Fruit fly (Drosophila melanogaster) whole organism, embryonic: ENCODE results near the gene CAH4.

ENCODE experiments used
- Bdp1 ChIP-seq: fragments of 200-800 bp; sonication (Bioruptor generic); optimal IDR thresholded peaks from 3 replicates; lab custom pipeline; 2016; ENCODE audit warnings: missing biosample characterization, missing genetic modification characterization
- C15 ChIP-seq: fragments of 200-800 bp; sonication (Bioruptor generic); IDR thresholded peaks from 3 replicates; pipeline ENCODE4 v1.3.6; 2022; ENCODE audit warnings: missing biosample characterization, missing genetic modification characterization
- CG10209 ChIP-seq: fragments of 200-800 bp; sonication (Bioruptor generic); optimal IDR thresholded peaks from 3 replicates; lab custom pipeline; 2017; ENCODE audit warnings: missing biosample characterization, mild to moderate bottlenecking, missing genetic modification characterization, missing genetic modification reagents
- CG10274 ChIP-seq: fragments of 200-800 bp; sonication (Bioruptor generic); optimal IDR thresholded peaks from 3 replicates; lab custom pipeline; 2017; ENCODE audit warnings: missing biosample characterization, mild to moderate bottlenecking, missing genetic modification characterization
- CG10543 ChIP-seq: fragments of 200-800 bp; sonication (Bioruptor generic); optimal IDR thresholded peaks from 3 replicates; lab custom pipeline; 2017; ENCODE audit warnings: missing biosample characterization, mild to moderate bottlenecking, missing genetic modification characterization, moderate library complexity
- CG12219 ChIP-seq: fragments of 200-800 bp; sonication (Bioruptor generic); optimal IDR thresholded peaks from 3 replicates; lab custom pipeline; 2018; ENCODE audit warnings: missing biosample characterization, mild to moderate bottlenecking, missing genetic modification characterization
- CG12769 ChIP-seq: fragments of 200-800 bp; sonication (Bioruptor generic); optimal IDR thresholded peaks from 2 replicates; lab custom pipeline; 2019; ENCODE audit warnings: missing biosample characterization, mild to moderate bottlenecking, missing genetic modification characterization, moderate library complexity
- CG15269 ChIP-seq: fragments of 200-800 bp; sonication (Bioruptor generic); optimal IDR thresholded peaks from 2 replicates; lab custom pipeline; 2018; ENCODE audit warnings: missing biosample characterization, mild to moderate bottlenecking, missing genetic modification characterization, moderate library complexity
- CG1603 ChIP-seq: fragments of 200-800 bp; sonication (Bioruptor generic); optimal IDR thresholded peaks from 2 replicates; lab custom pipeline; 2019; ENCODE audit warnings: missing biosample characterization, mild to moderate bottlenecking, missing genetic modification characterization, moderate library complexity
- CG16779 ChIP-seq: fragments of 200-800 bp; sonication (Bioruptor generic); IDR thresholded peaks from 2 replicates; pipeline ENCODE4 v1.3.6; 2022; ENCODE audit warnings: missing biosample characterization, missing genetic modification characterization
- CG17328 ChIP-seq: fragments of 200-800 bp; sonication (Bioruptor generic); IDR thresholded peaks from 2 replicates; pipeline ENCODE4 v1.3.6; 2022; ENCODE audit warnings: missing biosample characterization, missing genetic modification characterization
- CG17385 ChIP-seq: fragments of 200-800 bp; sonication (Bioruptor generic); optimal IDR thresholded peaks from 3 replicates; lab custom pipeline; 2018; ENCODE audit warnings: missing biosample characterization, mild to moderate bottlenecking, missing genetic modification characterization
- CG17612 ChIP-seq: fragments of 200-800 bp; sonication (Bioruptor generic); IDR thresholded peaks from 2 replicates; pipeline ENCODE4 v1.3.6; 2022; ENCODE audit warnings: missing biosample characterization, missing genetic modification characterization
- CG18764 ChIP-seq: fragments of 200-800 bp; sonication (Bioruptor generic); optimal IDR thresholded peaks from 3 replicates; lab custom pipeline; 2016; ENCODE audit warnings: missing biosample characterization, missing genetic modification characterization
- CG2202 ChIP-seq: fragments of 200-800 bp; sonication (Bioruptor generic); optimal IDR thresholded peaks from 2 replicates; lab custom pipeline; 2018; ENCODE audit warnings: missing biosample characterization, mild to moderate bottlenecking, missing genetic modification characterization
- CG31441 ChIP-seq: fragments of 200-800 bp; sonication (Bioruptor generic); IDR thresholded peaks from 2 replicates; pipeline ENCODE4 v1.3.6; 2022; ENCODE audit warnings: missing biosample characterization, missing genetic modification characterization
- CG3726 ChIP-seq: fragments of 200-800 bp; sonication (Bioruptor generic); IDR thresholded peaks from 3 replicates; pipeline ENCODE4, ENCODE4 v1.3.6; 2022; ENCODE audit warnings: missing biosample characterization, missing genetic modification characterization
- CG43689 ChIP-seq: fragments of 200-800 bp; sonication (Bioruptor generic); IDR thresholded peaks from 2 replicates; pipeline ENCODE4 v1.3.6; 2022; ENCODE audit warnings: missing biosample characterization, missing genetic modification characterization
- CG8281 ChIP-seq: fragments of 200-800 bp; sonication (Bioruptor generic); optimal IDR thresholded peaks from 2 replicates; lab custom pipeline; 2018; ENCODE audit warnings: missing biosample characterization, mild to moderate bottlenecking, missing genetic modification characterization, moderate library complexity
- CG8359 ChIP-seq: fragments of 200-800 bp; sonication (Bioruptor generic); optimal IDR thresholded peaks from 2 replicates; lab custom pipeline; 2017; ENCODE audit warnings: missing biosample characterization, mild to moderate bottlenecking, missing genetic modification characterization, borderline replicate concordance
- CG8944 ChIP-seq: fragments of 200-800 bp; sonication (Bioruptor generic); optimal IDR thresholded peaks from 3 replicates; lab custom pipeline; 2016; ENCODE audit warnings: missing biosample characterization, missing genetic modification characterization
- CG9727 ChIP-seq: fragments of 200-800 bp; sonication (Bioruptor generic); optimal IDR thresholded peaks from 3 replicates; lab custom pipeline; 2017; ENCODE audit warnings: missing biosample characterization, mild to moderate bottlenecking, missing genetic modification characterization
- CG9932 ChIP-seq: fragments of 200-800 bp; sonication (Bioruptor generic); IDR thresholded peaks from 2 replicates; pipeline ENCODE4 v1.3.6; 2022; ENCODE audit warnings: missing biosample characterization, missing genetic modification characterization
- Camta ChIP-seq: fragments of 200-800 bp; sonication (Bioruptor generic); optimal IDR thresholded peaks from 2 replicates; lab custom pipeline; 2016; ENCODE audit warnings: missing biosample characterization, missing genetic modification characterization
- CrebB ChIP-seq: fragments of 200-800 bp; sonication (Bioruptor generic); optimal IDR thresholded peaks from 3 replicates; lab custom pipeline; 2018; ENCODE audit warnings: missing biosample characterization, mild to moderate bottlenecking, missing genetic modification characterization
- D19B ChIP-seq: fragments of 200-800 bp; sonication (Bioruptor generic); optimal IDR thresholded peaks from 2 replicates; lab custom pipeline; 2017; ENCODE audit warnings: missing biosample characterization, mild to moderate bottlenecking, missing genetic modification characterization
- Eip74EF ChIP-seq, 2 experiments: fragments of 200-800 bp in 1 of 2; fragments of >200 bp in 1 of 2; sonication (Bioruptor generic) in 1 of 2; optimal IDR thresholded peaks; 2 replicates each; lab custom pipeline; 2017 to 2019; ENCODE audit warnings: missing biosample characterization in 2 of 2, missing genetic modification characterization in 2 of 2, mild to moderate bottlenecking in 1 of 2, moderate library complexity in 1 of 2
- Nf-YA ChIP-seq: fragments of 200-800 bp; sonication (Bioruptor generic); IDR thresholded peaks from 2 replicates; pipeline ENCODE4 v1.3.6; 2022; ENCODE audit warnings: missing biosample characterization, missing genetic modification characterization
- Nf-YB ChIP-seq: fragments of 200-800 bp; sonication (Bioruptor generic); optimal IDR thresholded peaks from 3 replicates; lab custom pipeline; 2019; ENCODE audit warnings: missing biosample characterization, mild to moderate bottlenecking, missing genetic modification characterization, moderate library complexity
- Oli ChIP-seq: fragments of 200-800 bp; sonication (Bioruptor generic); optimal IDR thresholded peaks from 2 replicates; lab custom pipeline; 2018; ENCODE audit warnings: missing biosample characterization, mild to moderate bottlenecking, missing genetic modification characterization, moderate library complexity
- PHDP ChIP-seq: fragments of 200-800 bp; sonication (Bioruptor generic); optimal IDR thresholded peaks from 3 replicates; lab custom pipeline; 2018; ENCODE audit warnings: missing biosample characterization, mild to moderate bottlenecking, missing genetic modification characterization, moderate library complexity
- Rx ChIP-seq: fragments of 200-800 bp; sonication (Bioruptor generic); IDR thresholded peaks from 2 replicates; pipeline ENCODE4 v1.3.6; 2022; ENCODE audit warnings: missing biosample characterization, missing genetic modification characterization
- Sox100B ChIP-seq: fragments of 200-800 bp; sonication (Bioruptor generic); optimal IDR thresholded peaks from 3 replicates; lab custom pipeline; 2018; ENCODE audit warnings: missing biosample characterization, mild to moderate bottlenecking, missing genetic modification characterization
- Sry-δ ChIP-seq: fragments of 200-800 bp; sonication (Bioruptor generic); optimal IDR thresholded peaks from 2 replicates; lab custom pipeline; 2016; ENCODE audit warnings: missing biosample characterization, missing genetic modification characterization
- dpn ChIP-seq, 2 experiments: fragments of 200-800 bp; sonication (Bioruptor generic); optimal IDR thresholded peaks; 3 replicates each; lab custom pipeline; 2016; ENCODE audit warnings: missing biosample characterization in 2 of 2, missing genetic modification characterization in 2 of 2
- fd3F ChIP-seq: fragments of 200-800 bp; sonication (Bioruptor generic); optimal IDR thresholded peaks from 2 replicates; lab custom pipeline; 2018; ENCODE audit warnings: missing biosample characterization, mild to moderate bottlenecking, missing genetic modification characterization, moderate library complexity
- ham ChIP-seq: fragments of 200-800 bp; sonication (Bioruptor generic); IDR thresholded peaks from 2 replicates; pipeline ENCODE4 v1.3.6; 2022; ENCODE audit warnings: missing biosample characterization, missing genetic modification characterization
- jigr1 ChIP-seq: fragments of 200-800 bp; sonication (Bioruptor generic); IDR thresholded peaks from 3 replicates; pipeline ENCODE4 v1.3.6; 2022; ENCODE audit warnings: missing biosample characterization, missing genetic modification characterization
- kni ChIP-seq: fragments of 200-800 bp; sonication (Bioruptor generic); optimal IDR thresholded peaks from 3 replicates; lab custom pipeline; 2017; ENCODE audit warnings: mild to moderate bottlenecking, missing biosample characterization, missing genetic modification reagents, missing genetic modification characterization
- nau ChIP-seq: fragments of 200-800 bp; sonication (Bioruptor generic); optimal IDR thresholded peaks from 3 replicates; lab custom pipeline; 2017; ENCODE audit warnings: missing biosample characterization, mild to moderate bottlenecking, missing genetic modification characterization, missing genetic modification reagents
- nom ChIP-seq: fragments of 200-800 bp; sonication (Bioruptor generic); optimal IDR thresholded peaks from 2 replicates; lab custom pipeline; 2017; ENCODE audit warnings: missing biosample characterization, missing genetic modification characterization, mild to moderate bottlenecking, moderate library complexity, missing genetic modification reagents
- otp ChIP-seq: fragments of 200-800 bp; sonication (Bioruptor generic); IDR thresholded peaks from 3 replicates; pipeline ENCODE4, ENCODE4 v1.3.6; 2022; ENCODE audit warnings: missing biosample characterization, missing genetic modification characterization
- pita ChIP-seq: fragments of 200-800 bp; sonication (Bioruptor generic); optimal IDR thresholded peaks from 2 replicates; lab custom pipeline; 2017; ENCODE audit warnings: missing biosample characterization, mild to moderate bottlenecking, missing genetic modification characterization
- psq ChIP-seq: fragments of 200-800 bp; sonication (Bioruptor generic); optimal IDR thresholded peaks from 2 replicates; lab custom pipeline; 2017; ENCODE audit warnings: missing biosample characterization, missing genetic modification characterization
- ssp ChIP-seq: fragments of 200-800 bp; sonication (Bioruptor generic); IDR thresholded peaks from 2 replicates; pipeline ENCODE4 v1.3.6; 2022; ENCODE audit warnings: missing biosample characterization, missing genetic modification characterization
- tgo ChIP-seq: fragments of 200-800 bp; sonication (Bioruptor generic); IDR thresholded peaks from 3 replicates; pipeline ENCODE4 v1.3.6; 2022; ENCODE audit warnings: missing biosample characterization, missing genetic modification characterization
- tin ChIP-seq: fragments of 200-800 bp; sonication (Bioruptor generic); optimal IDR thresholded peaks from 3 replicates; lab custom pipeline; 2016; ENCODE audit warnings: missing biosample characterization, missing genetic modification characterization
- tll ChIP-seq, 2 experiments: fragments of 200-800 bp in 1 of 2; fragments of >200 bp in 1 of 2; sonication (Bioruptor generic) in 1 of 2; optimal IDR thresholded peaks; 2 replicates each; lab custom pipeline; 2017 to 2019; ENCODE audit warnings: missing biosample characterization in 2 of 2, missing genetic modification characterization in 2 of 2, mild to moderate bottlenecking in 1 of 2, moderate library complexity in 1 of 2
- tup ChIP-seq: fragments of 200-800 bp; sonication (Bioruptor generic); optimal IDR thresholded peaks from 2 replicates; lab custom pipeline; 2016; ENCODE audit warnings: missing biosample characterization, mild to moderate bottlenecking, missing genetic modification characterization, moderate library complexity
- vnd ChIP-seq: fragments of 200-800 bp; sonication (Bioruptor generic); IDR thresholded peaks from 3 replicates; pipeline ENCODE4 v1.3.6; 2022; ENCODE audit warnings: missing biosample characterization, missing genetic modification characterization; ENCODE audit not compliant: partially characterized antibody

Gene CAH4

DNA sequence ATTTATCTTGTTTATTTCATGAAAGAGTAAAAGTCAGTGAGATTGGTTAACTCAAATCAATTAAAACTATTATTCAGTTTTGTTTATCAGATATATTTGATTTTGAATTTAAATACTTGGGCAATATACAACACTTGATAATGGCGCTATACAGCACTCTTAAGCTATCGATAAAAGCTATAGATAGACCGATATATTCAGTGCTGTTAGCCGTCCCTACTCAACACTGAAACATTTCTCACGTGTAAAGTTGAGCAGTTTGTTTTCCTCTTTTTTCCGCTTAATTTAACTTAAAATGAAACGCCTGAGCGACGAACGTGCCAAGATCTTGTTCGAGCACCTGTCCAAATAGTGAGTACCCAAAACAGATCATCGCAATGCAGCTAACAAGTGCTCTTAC lies 6.9 kb downstream of the CAH4 start, which contains the start of gene CG7006 (continued):
- TF ChIP-seq Sox100B (GFP tag; lab: Kevin White, UChicago) (no peak), CG17328 (GFP tag; lab: Robert Waterston, UW) (peak; percentile 14; the same call in 1 of the 2 replicates), PHDP (no peak), CG3726 (GFP tag; lab: Robert Waterston, UW) (no peak), D19B (GFP tag; lab: Kevin White, UChicago) (no peak), jigr1 (GFP tag; lab: Robert Waterston, UW) (no peak), Sry-δ (GFP tag; lab: Kevin White, UChicago) (peak; percentile 76), ham (GFP tag; lab: Robert Waterston, UW) (no peak), CG17385 (GFP tag; lab: Kevin White, UChicago) (peak; percentile 63), nom (no peak), Bdp1 (peak; percentile 61), CG18764 (GFP tag; lab: Kevin White, UChicago) (peak; percentile 73), Rx (peak; percentile 32; the same call in 1 of the 2 replicates), CG17612 (GFP tag; lab: Robert Waterston, UW) (peak; percentile 21; the same call in 1 of the 2 replicates), CG8944 (GFP tag; lab: Kevin White, UChicago) (peak; percentile 82), Nf-YA (GFP tag; lab: Robert Waterston, UW) (no peak), CG43689 (GFP tag; lab: Robert Waterston, UW) (no peak), fd3F (no peak), CG8359 (GFP tag; lab: Kevin White, UChicago) (no peak), CG12219 (no peak), nau (GFP tag; lab: Kevin White, UChicago) (no peak), CG9727 (peak; percentile 10), CG2202 (tag; lab: Kevin White, UChicago) (no peak), CG1603 (peak; percentile 86), Eip74EF (GFP tag; optimal IDR thresholded peaks at IDR 0.05; lab: Kevin White, UChicago) (no peak), psq (peak; percentile 8), CG10274 (no peak), tup (GFP tag; lab: Kevin White, UChicago) (peak; percentile 49), CG10209 (GFP tag; lab: Kevin White, UChicago) (peak; percentile 71), otp (GFP tag; lab: Robert Waterston, UW) (0 out of 3 replicates have a peak, but pooled peaks have one; percentile 18), pita (GFP tag; lab: Kevin White, UChicago) (no peak), CG15269 (tag; lab: Kevin White, UChicago) (no peak), CG8281 (tag; lab: Kevin White, UChicago) (no peak), Nf-YB (GFP tag; lab: Kevin White, UChicago) (peak; percentile 6), CG9932 (peak; percentile 96), C15 (GFP tag; lab: Robert Waterston, UW) (no peak), CG12769 (tag; lab: Kevin White, UChicago) (peak; percentile 87), vnd (GFP tag; lab: Robert Waterston, UW) (peak; percentile 55; the same call in 2 of the 3 replicates), ssp (GFP tag; lab: Robert Waterston, UW) (peak; percentile 52; the same call in 1 of the 2 replicates), tin (GFP tag; lab: Kevin White, UChicago) (peak; percentile 71), tgo (GFP tag; lab: Robert Waterston, UW) (no peak), CG16779 (GFP tag; lab: Robert Waterston, UW) (peak; percentile 85), dpn (GFP tag; optimal IDR thresholded peaks at IDR 0.05; lab: Kevin White, UChicago) (peak; percentile 84 to 92), Oli (tag; lab: Kevin White, UChicago) (no peak), CrebB (tag; lab: Kevin White, UChicago) (peak; percentile 2), CG31441 (GFP tag; lab: Robert Waterston, UW) (no peak; the same call in 1 of the 2 replicates), tll (GFP tag; optimal IDR thresholded peaks at IDR 0.05; lab: Kevin White, UChicago) (no peak), CG10543 (GFP tag; lab: Kevin White, UChicago) (no peak), kni (GFP tag; lab: Kevin White, UChicago) (no peak), Camta (peak; percentile 61)
